Fruit fly (Drosophila melanogaster): ENCODE measurements around the gene CG46339.

The CG46339 gene

DNA sequence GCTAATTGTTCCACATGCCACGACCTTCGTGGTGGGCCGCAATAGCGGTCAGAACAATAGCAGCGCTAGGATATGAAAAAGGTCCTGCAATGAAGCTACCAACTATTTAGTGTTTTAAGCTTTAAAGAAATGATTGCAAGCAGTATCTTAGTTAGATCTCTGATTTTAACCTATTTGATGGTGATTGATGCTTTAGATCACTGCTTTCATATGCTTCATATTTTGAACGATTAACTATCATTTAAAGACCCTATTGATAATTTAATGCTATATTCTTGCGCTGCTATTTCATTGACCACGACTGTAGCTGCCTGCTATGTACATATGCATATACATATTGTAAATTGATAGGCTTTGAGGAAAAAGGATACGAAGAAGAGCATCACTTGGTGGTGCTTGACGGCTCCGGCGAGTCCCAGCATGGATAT, 48.2 kb downstream of the CG46339 start (continued):
- TF ChIP-seq CG8924 (tag; optimal IDR thresholded peaks at IDR 0.05) = peak; percentile 79
- TF ChIP-seq CG13424 (tag; optimal IDR thresholded peaks at IDR 0.05) = peak; percentile 39
- TF ChIP-seq CG30403 (GFP tag; optimal IDR thresholded peaks at IDR 0.05) = peak; percentile 62
- no peak for TF ChIP-seq ro (GFP tag; IDR thresholded peaks at IDR 0.05)
- peak; percentile 6 for TF ChIP-seq Chrac-16 (GFP tag; optimal IDR thresholded peaks at IDR 0.05)
- TF ChIP-seq lmd (GFP tag; IDR thresholded peaks at IDR 0.05) = peak; percentile 72
- no peak for TF ChIP-seq CG34376 (GFP tag; optimal IDR thresholded peaks at IDR 0.05)
- no peak for TF ChIP-seq CG4360 (GFP tag; IDR thresholded peaks at IDR 0.05)
- TF ChIP-seq knrl (GFP tag; IDR thresholded peaks at IDR 0.05; ENCODE audit: partially characterized antibody) = no peak
- TF ChIP-seq Dip2 (GFP tag; IDR thresholded peaks at IDR 0.05) = no peak
- peak; percentile 31 for TF ChIP-seq p53 (GFP tag; optimal IDR thresholded peaks at IDR 0.05)
- no peak for TF ChIP-seq Kr (GFP tag; optimal IDR thresholded peaks at IDR 0.05)
- peak; percentile 49 for TF ChIP-seq CG18011 (GFP tag; optimal IDR thresholded peaks at IDR 0.05)
- TF ChIP-seq en (GFP tag; optimal IDR thresholded peaks at IDR 0.05) = no peak
- TF ChIP-seq CG7786 (GFP tag; optimal IDR thresholded peaks at IDR 0.05) = peak; percentile 8
- no peak for TF ChIP-seq wek (GFP tag; optimal IDR thresholded peaks at IDR 0.05)
- TF ChIP-seq CG11247 (GFP tag; IDR thresholded peaks at IDR 0.05) = no peak
- TF ChIP-seq CG9876 (GFP tag; optimal IDR thresholded peaks at IDR 0.05) = peak; percentile 61
- peak; percentile 81 for TF ChIP-seq CG33213 (GFP tag; optimal IDR thresholded peaks at IDR 0.05)
- TF ChIP-seq CG30431 (GFP tag; optimal IDR thresholded peaks at IDR 0.05) = no peak
- peak; percentile 65 for TF ChIP-seq CG11723 (GFP tag; optimal IDR thresholded peaks at IDR 0.05)
- TF ChIP-seq CG31441 (GFP tag; IDR thresholded peaks at IDR 0.05) = peak; percentile 70
- peak; percentile 32 for TF ChIP-seq fu2 (GFP tag; optimal IDR thresholded peaks at IDR 0.05)
- TF ChIP-seq CG2120 (GFP tag; optimal IDR thresholded peaks at IDR 0.05) = peak; percentile 67
- TF ChIP-seq CG10543 (GFP tag; optimal IDR thresholded peaks at IDR 0.05) = peak; percentile 48
- no peak for TF ChIP-seq cato (GFP tag; optimal IDR thresholded peaks at IDR 0.05; ENCODE audit: borderline replicate concordance)
- TF ChIP-seq dmrt11E (tag; optimal IDR thresholded peaks at IDR 0.05) = peak; percentile 35
- peak; percentile 29 for TF ChIP-seq run (tag; optimal IDR thresholded peaks at IDR 0.05)
- TF ChIP-seq chn (GFP tag; optimal IDR thresholded peaks at IDR 0.05) = no peak
- peak; percentile 14 for TF ChIP-seq CG1529 (GFP tag; optimal IDR thresholded peaks at IDR 0.05)
- no peak for TF ChIP-seq CG15479 (GFP tag; optimal IDR thresholded peaks at IDR 0.05)
- TF ChIP-seq zfh1 (GFP tag; IDR thresholded peaks at IDR 0.05) = peak; percentile 59; the same call in 1 of the 3 replicates
- peak; percentile 97 for TF ChIP-seq Med (GFP tag)
- TF ChIP-seq pnt (GFP tag; optimal IDR thresholded peaks at IDR 0.05) = peak; percentile 46
- no peak for TF ChIP-seq CG4617 (GFP tag; optimal IDR thresholded peaks at IDR 0.05; ENCODE audit: borderline replicate concordance)
- TF ChIP-seq CG15269 (tag; optimal IDR thresholded peaks at IDR 0.05) = peak; percentile 34
- TF ChIP-seq Drgx (GFP tag; IDR thresholded peaks at IDR 0.05) = peak; percentile 71; the same call in 1 of the 2 replicates
- TF ChIP-seq Doc2 (GFP tag; IDR thresholded peaks at IDR 0.05) = no peak
- peak; percentile 86 for TF ChIP-seq CG15696 (tag; optimal IDR thresholded peaks at IDR 0.05)
- TF ChIP-seq vfl (GFP tag; optimal IDR thresholded peaks at IDR 0.05) = no peak
- no peak for TF ChIP-seq CrebB (tag; optimal IDR thresholded peaks at IDR 0.05)
- peak; percentile 24 for TF ChIP-seq CG16815 (GFP tag; optimal IDR thresholded peaks at IDR 0.05)
- peak; percentile 45 for TF ChIP-seq Oli (tag; optimal IDR thresholded peaks at IDR 0.05)
- peak; percentile 78 for TF ChIP-seq CG6689 (GFP tag; IDR thresholded peaks at IDR 0.05)
- peak; percentile 58; the same call in 1 of the 2 replicates for TF ChIP-seq CG10959 (GFP tag; IDR thresholded peaks at IDR 0.05)
- TF ChIP-seq dm (GFP tag; optimal IDR thresholded peaks at IDR 0.05) = no peak
- peak; percentile 45; the same call in 1 of the 2 replicates for TF ChIP-seq CG14014 (GFP tag; IDR thresholded peaks at IDR 0.05)
- peak; percentile 51 for TF ChIP-seq Sox102F (GFP tag; optimal IDR thresholded peaks at IDR 0.05)
- TF ChIP-seq Ets97D (GFP tag; optimal IDR thresholded peaks at IDR 0.05) = peak; percentile 55
- TF ChIP-seq CG32772 (GFP tag; IDR thresholded peaks at IDR 0.05) = 0 out of 2 replicates have a peak, but pooled peaks have one; percentile 31
- TF ChIP-seq H2.0 (GFP tag; IDR thresholded peaks at IDR 0.05) = no peak
